Fruit fly (Drosophila melanogaster): ENCODE results near the gene Mrm2.

Gene Mrm2

DNA sequence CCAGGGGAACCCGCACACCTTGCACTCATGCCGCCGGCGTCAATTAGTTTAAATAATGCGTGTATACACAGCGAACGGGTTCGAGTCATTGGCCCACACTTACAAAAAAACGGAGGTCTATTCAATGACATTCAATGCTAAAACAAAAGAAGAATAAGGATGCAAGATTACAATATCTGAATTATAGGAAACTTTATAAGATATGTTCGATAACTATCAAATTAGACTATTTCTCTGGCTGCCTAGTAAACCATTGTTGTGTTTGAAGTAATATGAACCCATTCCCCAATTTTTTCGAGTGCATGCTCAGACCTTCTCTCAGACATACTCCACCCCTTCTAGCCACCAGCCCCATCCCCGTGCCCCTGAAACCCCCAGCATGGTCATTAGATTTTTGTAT is 40.4 kb upstream of the Mrm2 start:
- TF ChIP-seq CG1621 (tag; optimal IDR thresholded peaks at IDR 0.05) (no peak), CG8319 (GFP tag; optimal IDR thresholded peaks at IDR 0.05) (no peak), CG4318 (GFP tag; optimal IDR thresholded peaks at IDR 0.05) (peak; percentile 29), CG32006 (GFP tag; optimal IDR thresholded peaks at IDR 0.05) (peak; percentile 54), CG8119 (GFP tag; IDR thresholded peaks at IDR 0.05) (peak; percentile 42; the same call in 1 of the 3 replicates), OdsH (GFP tag; optimal IDR thresholded peaks at IDR 0.05) (no peak), CG6276 (GFP tag; optimal IDR thresholded peaks at IDR 0.05) (peak; percentile 32), eg (GFP tag; IDR thresholded peaks at IDR 0.05) (peak; percentile 61; the same call in 2 of the 3 replicates), CG6163 (GFP tag; IDR thresholded peaks at IDR 0.05) (0 out of 3 replicates have a peak, but pooled peaks have one; percentile 33), CG15336 (GFP tag; IDR thresholded peaks at IDR 0.05) (0 out of 2 replicates have a peak, but pooled peaks have one; percentile 13)

dm6 chr3R:19822138-19822537 is 39.3 kb upstream of the Mrm2 start:
- TF ChIP-seq Sox14 (GFP tag; optimal IDR thresholded peaks at IDR 0.05) (no peak), fkh (GFP tag; optimal IDR thresholded peaks at IDR 0.05) (peak; percentile 13)

dm6 chr3R:19824480-19824879 is 36.9 kb upstream of the Mrm2 start:
- TF ChIP-seq CG31627 (GFP tag; optimal IDR thresholded peaks at IDR 0.05) (no peak), topi (GFP tag; optimal IDR thresholded peaks at IDR 0.05) (no peak), lz (GFP tag; optimal IDR thresholded peaks at IDR 0.05) (no peak), Hr4 (GFP tag; optimal IDR thresholded peaks at IDR 0.05) (no peak), Smox (GFP tag; optimal IDR thresholded peaks at IDR 0.05) (no peak), CG16779 (tag; optimal IDR thresholded peaks at IDR 0.05) (no peak), CG4318 (GFP tag; optimal IDR thresholded peaks at IDR 0.05) (no peak), fd59A (GFP tag; optimal IDR thresholded peaks at IDR 0.05) (no peak), Eip78C (GFP tag) (no peak), cyc (GFP tag; optimal IDR thresholded peaks at IDR 0.05) (no peak)

dm6 chr3R:19826355-19826754 is 35.1 kb upstream of the Mrm2 start:
- no peak for TF ChIP-seq fd85E (GFP tag; optimal IDR thresholded peaks at IDR 0.05)
- no peak for TF ChIP-seq acj6 (GFP tag; optimal IDR thresholded peaks at IDR 0.05)
- TF ChIP-seq CG11294 (GFP tag; IDR thresholded peaks at IDR 0.05), result no peak
- no peak for TF ChIP-seq CG11762 (GFP tag; optimal IDR thresholded peaks at IDR 0.05; ENCODE audit: insufficient read depth)
- TF ChIP-seq Hr39 (GFP tag; optimal IDR thresholded peaks at IDR 0.05), result no peak
- TF ChIP-seq CG8319 (GFP tag; optimal IDR thresholded peaks at IDR 0.05), result no peak
- no peak for TF ChIP-seq dac (GFP tag; optimal IDR thresholded peaks at IDR 0.05)
- TF ChIP-seq Blimp-1 (GFP tag; optimal IDR thresholded peaks at IDR 0.05), result no peak
- TF ChIP-seq CG32006 (GFP tag; optimal IDR thresholded peaks at IDR 0.05), result no peak
- no peak for TF ChIP-seq CG15336 (GFP tag; IDR thresholded peaks at IDR 0.05)
- no peak for TF ChIP-seq CG1621 (tag; optimal IDR thresholded peaks at IDR 0.05)
- TF ChIP-seq net (GFP tag; optimal IDR thresholded peaks at IDR 0.05), result no peak
- TF ChIP-seq Lpt (GFP tag; optimal IDR thresholded peaks at IDR 0.05), result no peak
- no peak for TF ChIP-seq Smox (GFP tag; optimal IDR thresholded peaks at IDR 0.05)
- no peak for TF ChIP-seq lz (GFP tag; optimal IDR thresholded peaks at IDR 0.05)
- TF ChIP-seq cyc (GFP tag; optimal IDR thresholded peaks at IDR 0.05), result no peak

DNA sequence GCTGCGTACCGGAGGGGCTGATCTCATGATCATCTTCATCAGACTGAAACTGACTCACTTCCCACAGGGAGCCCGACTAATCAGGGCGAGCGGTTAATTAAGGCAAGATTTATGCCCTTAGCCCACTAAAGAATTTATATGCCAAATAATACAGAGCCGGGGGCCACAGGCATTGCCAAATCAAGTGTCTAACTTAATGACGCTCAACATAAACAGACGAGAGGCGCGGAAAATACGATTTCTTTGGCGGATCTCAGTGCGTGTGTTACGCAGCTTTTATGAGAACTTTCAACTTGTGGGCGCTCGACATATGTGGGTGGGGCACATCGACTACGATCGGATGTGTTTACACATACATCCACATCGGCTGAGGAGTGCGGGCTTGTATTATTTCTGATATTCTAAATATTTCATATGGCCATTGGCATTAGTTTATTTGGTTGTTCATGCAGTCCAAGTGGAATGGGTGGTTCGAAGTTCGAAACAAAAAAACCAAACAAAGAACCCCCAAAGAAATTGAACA is 34.5 kb upstream of the Mrm2 start:
- TF ChIP-seq CG11902 (GFP tag; optimal IDR thresholded peaks at IDR 0.05), result no peak
- no peak for TF ChIP-seq Sox14 (GFP tag; optimal IDR thresholded peaks at IDR 0.05)
- no peak for TF ChIP-seq CG10669 (GFP tag; optimal IDR thresholded peaks at IDR 0.05)
- no peak for TF ChIP-seq fd85E (GFP tag; optimal IDR thresholded peaks at IDR 0.05)
- no peak for TF ChIP-seq Blimp-1 (GFP tag; optimal IDR thresholded peaks at IDR 0.05)
- TF ChIP-seq CG6808 (GFP tag; optimal IDR thresholded peaks at IDR 0.05), result no peak
- no peak for TF ChIP-seq Eip75B (GFP tag; optimal IDR thresholded peaks at IDR 0.05)
- no peak for TF ChIP-seq CG1621 (tag; optimal IDR thresholded peaks at IDR 0.05)
- TF ChIP-seq Sox102F (GFP tag; optimal IDR thresholded peaks at IDR 0.05), result no peak
- TF ChIP-seq Lpt (GFP tag; optimal IDR thresholded peaks at IDR 0.05), result no peak
- TF ChIP-seq CG6792 (GFP tag; optimal IDR thresholded peaks at IDR 0.05), result no peak
- TF ChIP-seq spab (GFP tag; optimal IDR thresholded peaks at IDR 0.05), result no peak
- no peak for TF ChIP-seq pdm3 (GFP tag; optimal IDR thresholded peaks at IDR 0.05)
- TF ChIP-seq achi (GFP tag; optimal IDR thresholded peaks at IDR 0.05), result no peak
- no peak for TF ChIP-seq dsx (GFP tag; optimal IDR thresholded peaks at IDR 0.05; ENCODE audit: poor library complexity, severe bottlenecking)
- no peak for TF ChIP-seq Ets21C (GFP tag; optimal IDR thresholded peaks at IDR 0.05)
- TF ChIP-seq CG6163 (GFP tag; IDR thresholded peaks at IDR 0.05), result no peak
- TF ChIP-seq eg (GFP tag; IDR thresholded peaks at IDR 0.05), result no peak
- TF ChIP-seq topi (GFP tag; optimal IDR thresholded peaks at IDR 0.05), result no peak
- TF ChIP-seq CG11294 (GFP tag; IDR thresholded peaks at IDR 0.05), result no peak

All from whole organism, prepupa.